Fruit fly (Drosophila melanogaster) whole organism, embryonic: Measurements from ENCODE around the gene CG10803.

ENCODE experiments used
- ATbp ChIP-seq: fragments of 200-800 bp; sonication (Bioruptor generic); optimal IDR thresholded peaks from 2 replicates; lab custom pipeline; 2017; ENCODE audit warnings: missing biosample characterization, mild to moderate bottlenecking, missing genetic modification characterization, missing genetic modification reagents
- CG12659 ChIP-seq: fragments of 200-800 bp; sonication (Bioruptor generic); optimal IDR thresholded peaks from 3 replicates; lab custom pipeline; 2017; ENCODE audit warnings: mild to moderate bottlenecking, missing biosample characterization, missing genetic modification reagents, missing genetic modification characterization
- CG13287 ChIP-seq: fragments of 200-800 bp; sonication (Bioruptor generic); IDR thresholded peaks from 2 replicates; pipeline ENCODE4 v1.3.6; 2022; ENCODE audit warnings: missing biosample characterization, missing genetic modification characterization; ENCODE audit not compliant: partially characterized antibody
- CG14014 ChIP-seq: fragments of 200-800 bp; sonication (Bioruptor generic); IDR thresholded peaks from 2 replicates; pipeline ENCODE4 v1.3.6; 2022; ENCODE audit warnings: missing biosample characterization, missing genetic modification characterization
- CG16813 ChIP-seq: fragments of 200-800 bp; sonication (Bioruptor generic); IDR thresholded peaks from 3 replicates; pipeline ENCODE4 v1.3.6; 2022; ENCODE audit warnings: missing biosample characterization, missing genetic modification characterization; ENCODE audit not compliant: partially characterized antibody
- CG17186 ChIP-seq: fragments of 200-800 bp; sonication (Bioruptor generic); optimal IDR thresholded peaks from 3 replicates; lab custom pipeline; 2017; ENCODE audit warnings: missing biosample characterization, missing genetic modification reagents, missing genetic modification characterization
- CG1792 ChIP-seq: fragments of 200-800 bp; sonication (Bioruptor generic); optimal IDR thresholded peaks from 2 replicates; lab custom pipeline; 2016; ENCODE audit warnings: missing biosample characterization, missing genetic modification characterization
- CG2120 ChIP-seq: fragments of 200-800 bp; sonication (Bioruptor generic); optimal IDR thresholded peaks from 3 replicates; lab custom pipeline; 2016; ENCODE audit warnings: missing biosample characterization, missing genetic modification characterization
- CG2678 ChIP-seq: fragments of 200-800 bp; sonication (Bioruptor generic); optimal IDR thresholded peaks from 3 replicates; lab custom pipeline; 2019; ENCODE audit warnings: missing biosample characterization, mild to moderate bottlenecking, missing genetic modification characterization, moderate library complexity
- CG30431 ChIP-seq: fragments of 200-800 bp; sonication (Bioruptor generic); optimal IDR thresholded peaks from 2 replicates; lab custom pipeline; 2017; ENCODE audit warnings: missing biosample characterization, missing genetic modification characterization
- CG42726 ChIP-seq: fragments of 200-800 bp; sonication (Bioruptor generic); IDR thresholded peaks from 2 replicates; pipeline ENCODE4 v1.3.6; 2022; ENCODE audit warnings: missing biosample characterization, missing genetic modification characterization; ENCODE audit not compliant: partially characterized antibody
- CG4424 ChIP-seq: fragments of 200-800 bp; sonication (Bioruptor generic); optimal IDR thresholded peaks from 3 replicates; lab custom pipeline; 2016; ENCODE audit warnings: missing biosample characterization, missing genetic modification characterization
- CG5180 ChIP-seq: fragments of 200-800 bp; sonication (Bioruptor generic); optimal IDR thresholded peaks from 3 replicates; lab custom pipeline; 2017; ENCODE audit warnings: missing biosample characterization, missing genetic modification characterization, mild to moderate bottlenecking, moderate library complexity, missing genetic modification reagents
- CG6689 ChIP-seq: fragments of 200-800 bp; sonication (Bioruptor generic); IDR thresholded peaks from 2 replicates; pipeline ENCODE4 v1.3.6; 2022; ENCODE audit warnings: missing biosample characterization, missing genetic modification characterization
- CG6765 ChIP-seq: fragments of 200-800 bp; sonication (Bioruptor generic); optimal IDR thresholded peaks from 3 replicates; lab custom pipeline; 2017; ENCODE audit warnings: missing biosample characterization, mild to moderate bottlenecking, missing genetic modification characterization
- CG7786 ChIP-seq: fragments of 200-800 bp; sonication (Bioruptor generic); optimal IDR thresholded peaks from 2 replicates; lab custom pipeline; 2016; ENCODE audit warnings: missing biosample characterization, missing genetic modification characterization
- CG8478 ChIP-seq: fragments of >200 bp; optimal IDR thresholded peaks from 2 replicates; lab custom pipeline; 2018
- CG8765 ChIP-seq: fragments of 200-800 bp; sonication (Bioruptor generic); IDR thresholded peaks from 2 replicates; pipeline ENCODE4 v1.3.6; 2022; ENCODE audit warnings: missing biosample characterization, missing genetic modification characterization
- CG9932 ChIP-seq: fragments of 200-800 bp; sonication (Bioruptor generic); IDR thresholded peaks from 2 replicates; pipeline ENCODE4 v1.3.6; 2022; ENCODE audit warnings: missing biosample characterization, missing genetic modification characterization
- D ChIP-seq, 2 experiments: fragments of 200-800 bp in 1 of 2; fragments of >200 bp in 1 of 2; sonication (Bioruptor generic) in 1 of 2; optimal IDR thresholded peaks; 2 replicates in 1 of 2; 3 replicates in 1 of 2; lab custom pipeline; 2017; ENCODE audit warnings: mild to moderate bottlenecking in 1 of 2, missing biosample characterization in 1 of 2, missing genetic modification characterization in 1 of 2, missing genetic modification reagents in 1 of 2
- Dbx ChIP-seq: fragments of 200-800 bp; sonication (Bioruptor generic); IDR thresholded peaks from 3 replicates; pipeline ENCODE4 v1.3.6; 2022; ENCODE audit warnings: missing biosample characterization, missing genetic modification characterization
- Deaf1 ChIP-seq: fragments of 200-800 bp; optimal IDR thresholded peaks from 3 replicates; lab custom pipeline; 2019; ENCODE audit warnings: missing biosample characterization, mild to moderate bottlenecking, missing genetic modification characterization, moderate library complexity
- Drgx ChIP-seq: fragments of 200-800 bp; sonication (Bioruptor generic); IDR thresholded peaks from 2 replicates; pipeline ENCODE4 v1.3.6; 2022; ENCODE audit warnings: missing biosample characterization, missing genetic modification characterization
- ERR ChIP-seq: fragments of 200-800 bp; sonication (Bioruptor generic); optimal IDR thresholded peaks from 2 replicates; lab custom pipeline; 2016; ENCODE audit warnings: missing biosample characterization, missing genetic modification characterization
- HLH3B ChIP-seq: fragments of 200-800 bp; sonication (Bioruptor generic); IDR thresholded peaks from 2 replicates; pipeline ENCODE4 v1.3.6; 2022; ENCODE audit warnings: missing biosample characterization, missing genetic modification characterization
- Hmr ChIP-seq: fragments of 200-800 bp; sonication (Bioruptor generic); optimal IDR thresholded peaks from 3 replicates; lab custom pipeline; 2017; ENCODE audit warnings: mild to moderate bottlenecking, missing biosample characterization, missing genetic modification reagents, missing genetic modification characterization
- Hmx ChIP-seq: fragments of 200-800 bp; sonication (Bioruptor generic); optimal IDR thresholded peaks from 2 replicates; lab custom pipeline; 2016; ENCODE audit warnings: missing biosample characterization, missing genetic modification characterization
- MESR4 ChIP-seq: fragments of 200-800 bp; sonication (Bioruptor generic); optimal IDR thresholded peaks from 2 replicates; lab custom pipeline; 2018; ENCODE audit warnings: missing biosample characterization, mild to moderate bottlenecking, missing genetic modification characterization, moderate library complexity
- Sox102F ChIP-seq: fragments of 200-800 bp; sonication (Bioruptor generic); optimal IDR thresholded peaks from 2 replicates; lab custom pipeline; 2018; ENCODE audit warnings: missing biosample characterization, mild to moderate bottlenecking, missing genetic modification characterization, moderate library complexity
- Trl ChIP-seq, 3 experiments: fragments of >200 bp in 2 of 3; fragments of 200-800 bp in 1 of 3; sonication (Bioruptor generic) in 1 of 3; optimal IDR thresholded peaks; 2 replicates in 1 of 3; 3 replicates in 2 of 3; lab custom pipeline; 2016 to 2017; ENCODE audit warnings: missing biosample characterization in 1 of 3, missing genetic modification characterization in 1 of 3
- Vsx1 ChIP-seq: fragments of 200-800 bp; sonication (Bioruptor generic); optimal IDR thresholded peaks from 2 replicates; lab custom pipeline; 2017; ENCODE audit warnings: missing biosample characterization, mild to moderate bottlenecking, missing genetic modification characterization, missing genetic modification reagents
- ase ChIP-seq: fragments of 200-800 bp; sonication (Bioruptor generic); IDR thresholded peaks from 3 replicates; pipeline ENCODE4 v1.3.6; 2022; ENCODE audit warnings: missing biosample characterization, missing genetic modification characterization
- chn ChIP-seq: fragments of 200-800 bp; sonication (Bioruptor generic); optimal IDR thresholded peaks from 2 replicates; lab custom pipeline; 2016; ENCODE audit warnings: missing biosample characterization, missing genetic modification characterization
- crol ChIP-seq: fragments of 200-800 bp; sonication (Bioruptor generic); IDR thresholded peaks from 2 replicates; pipeline ENCODE4 v1.3.6; 2022; ENCODE audit warnings: missing biosample characterization, missing genetic modification characterization
- esg ChIP-seq: fragments of 200-800 bp; sonication (Bioruptor generic); conservative IDR thresholded peaks from 2 replicates; pipeline ENCODE4 v1.3.6; 2022; ENCODE audit warnings: missing biosample characterization, missing genetic modification characterization
- gro ChIP-seq: fragments of 200-800 bp; sonication (Bioruptor generic); optimal IDR thresholded peaks from 2 replicates; lab custom pipeline; 2016; ENCODE audit warnings: missing biosample characterization, missing genetic modification characterization
- lola ChIP-seq, 3 experiments: fragments of >200 bp in 2 of 3; fragments of 200-800 bp in 1 of 3; sonication (Bioruptor generic) in 1 of 3; optimal IDR thresholded peaks; 2 replicates each; lab custom pipeline; 2017 to 2019; ENCODE audit warnings: missing biosample characterization in 3 of 3, missing genetic modification characterization in 3 of 3, mild to moderate bottlenecking in 1 of 3, moderate library complexity in 1 of 3
- peb ChIP-seq: fragments of 200-800 bp; sonication (Bioruptor generic); IDR thresholded peaks from 2 replicates; pipeline ENCODE4 v1.3.6; 2022; ENCODE audit warnings: missing biosample characterization, missing genetic modification characterization
- pum ChIP-seq: fragments of 200-800 bp; sonication (Bioruptor generic); optimal IDR thresholded peaks from 2 replicates; lab custom pipeline; 2016; ENCODE audit warnings: missing biosample characterization, missing genetic modification characterization
- rib ChIP-seq: fragments of 200-800 bp; sonication (Bioruptor generic); IDR thresholded peaks from 2 replicates; pipeline ENCODE4 v1.3.6; 2022; ENCODE audit warnings: missing biosample characterization, missing genetic modification characterization
- row ChIP-seq: fragments of 200-800 bp; sonication (Bioruptor generic); IDR thresholded peaks from 3 replicates; pipeline ENCODE4 v1.3.6; 2022; ENCODE audit warnings: missing biosample characterization, missing genetic modification characterization
- schlank ChIP-seq: fragments of 200-800 bp; sonication (Bioruptor generic); optimal IDR thresholded peaks from 2 replicates; lab custom pipeline; 2018; ENCODE audit warnings: missing biosample characterization, mild to moderate bottlenecking, missing genetic modification characterization
- sens ChIP-seq: fragments of 200-800 bp; sonication (Bioruptor generic); peaks from one replicate; lab custom pipeline; 2016; ENCODE audit warnings: missing biosample characterization, missing genetic modification characterization
- shn ChIP-seq: fragments of 200-800 bp; sonication (Bioruptor generic); optimal IDR thresholded peaks from 3 replicates; lab custom pipeline; 2016; ENCODE audit warnings: missing biosample characterization, missing genetic modification characterization
- sima ChIP-seq: fragments of 200-800 bp; sonication (Bioruptor generic); optimal IDR thresholded peaks from 2 replicates; lab custom pipeline; 2016; ENCODE audit warnings: missing biosample characterization, missing genetic modification characterization
- slp2 ChIP-seq: fragments of 200-800 bp; sonication (Bioruptor generic); optimal IDR thresholded peaks from 2 replicates; lab custom pipeline; 2016; ENCODE audit warnings: missing biosample characterization, missing genetic modification characterization
- tx ChIP-seq: fragments of 200-800 bp; sonication (Bioruptor generic); optimal IDR thresholded peaks from 2 replicates; lab custom pipeline; 2016; ENCODE audit warnings: missing biosample characterization, missing genetic modification characterization
- zf30C ChIP-seq: fragments of 200-800 bp; sonication (Bioruptor generic); optimal IDR thresholded peaks from 3 replicates; lab custom pipeline; 2018; ENCODE audit warnings: missing biosample characterization, mild to moderate bottlenecking, missing genetic modification characterization
- zfh2 ChIP-seq: fragments of 200-800 bp; sonication (Bioruptor generic); optimal IDR thresholded peaks from 2 replicates; lab custom pipeline; 2016; ENCODE audit warnings: missing biosample characterization, missing genetic modification characterization

Gene CG10803

DNA sequence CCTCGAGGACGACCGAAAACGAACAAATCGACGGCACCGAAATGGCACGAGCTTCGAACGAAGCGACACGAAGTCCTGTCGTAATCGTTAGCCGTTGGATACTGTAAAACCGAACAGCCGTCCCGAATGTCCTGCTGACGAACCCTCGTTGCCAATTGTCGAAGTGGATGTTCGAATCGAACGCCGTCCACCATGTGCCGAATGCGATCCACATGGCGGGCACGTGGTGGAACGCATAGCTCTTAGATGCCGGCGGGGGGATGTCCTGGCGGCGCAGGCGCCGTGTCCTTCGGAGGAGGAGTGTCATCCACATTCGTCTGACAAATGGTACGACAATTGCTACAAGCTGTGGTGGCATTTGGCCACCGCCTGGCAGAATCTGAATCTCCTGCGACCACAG, 45.2 kb downstream of the CG10803 start (continued):
- TF ChIP-seq Deaf1 (peak; percentile 98), crol (GFP tag; lab: Robert Waterston, UW) (peak; percentile 67), sens (GFP tag; lab: Kevin White, UChicago) (peak; percentile 15), CG5180 (GFP tag; lab: Kevin White, UChicago) (peak; percentile 89)

DNA sequence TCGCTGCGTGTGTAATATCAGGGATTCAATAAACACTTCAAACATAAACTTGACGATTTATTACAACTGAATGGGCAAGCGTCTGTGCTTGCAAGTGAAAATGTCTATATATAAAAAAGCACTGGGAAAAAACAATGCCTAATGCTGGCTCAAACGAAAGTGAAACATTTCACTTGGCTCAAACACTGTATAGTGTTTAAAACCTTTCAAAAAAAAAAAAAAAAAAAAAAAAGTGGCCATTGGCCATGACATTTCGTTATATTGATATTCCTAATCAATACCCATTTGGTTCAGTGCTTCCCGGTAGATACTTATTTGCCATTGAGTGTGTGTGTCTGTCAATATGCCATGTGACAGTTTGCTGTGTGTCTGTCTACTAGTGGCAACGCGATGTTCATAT, 53.3 kb downstream of the CG10803 start:
- 0 out of 2 replicates have a peak, but pooled peaks have one; percentile 33 for TF ChIP-seq esg
- no peak for TF ChIP-seq CG17186 (GFP tag; lab: Kevin White, UChicago)
- no peak for TF ChIP-seq Trl (optimal IDR thresholded peaks at IDR 0.05; lab: Kevin White, UChicago)
- no peak for TF ChIP-seq Trl (GFP tag; optimal IDR thresholded peaks at IDR 0.05; lab: Kevin White, UChicago)
- peak; percentile 17 for TF ChIP-seq CG1792 (GFP tag; lab: Kevin White, UChicago)
- no peak for TF ChIP-seq Vsx1 (GFP tag; lab: Kevin White, UChicago)
- TF ChIP-seq slp2 (GFP tag; lab: Kevin White, UChicago) = peak; percentile 55
- TF ChIP-seq ERR (GFP tag; lab: Kevin White, UChicago) = no peak
- no peak for TF ChIP-seq rib (GFP tag; lab: Robert Waterston, UW)
- TF ChIP-seq CG6765 = no peak
- TF ChIP-seq ase = 0 out of 3 replicates have a peak, but pooled peaks have one; percentile 26
- no peak for TF ChIP-seq CG2678
- TF ChIP-seq MESR4 = no peak
- peak; percentile 33 for TF ChIP-seq shn (GFP tag; lab: Kevin White, UChicago)
- no peak for TF ChIP-seq zf30C
- no peak for TF ChIP-seq peb (GFP tag; lab: Robert Waterston, UW)
- TF ChIP-seq CG2120 (GFP tag; lab: Kevin White, UChicago) = peak; percentile 62
- TF ChIP-seq schlank (tag; lab: Kevin White, UChicago) = no peak
- no peak for TF ChIP-seq CG8478 (lab: Kevin White, UChicago)
- peak; percentile 23 for TF ChIP-seq tx (GFP tag; lab: Kevin White, UChicago)
- peak; percentile 29 for TF ChIP-seq CG7786 (GFP tag; lab: Kevin White, UChicago)
- TF ChIP-seq CG30431 (GFP tag; lab: Kevin White, UChicago) = no peak
- no peak for TF ChIP-seq ATbp (GFP tag; lab: Kevin White, UChicago)
- TF ChIP-seq gro (GFP tag; lab: Kevin White, UChicago) = peak; percentile 58
- TF ChIP-seq CG13287 (GFP tag; lab: Robert Waterston, UW) = no peak
- no peak for TF ChIP-seq CG16813
- TF ChIP-seq chn (GFP tag; lab: Kevin White, UChicago) = peak; percentile 50
- TF ChIP-seq CG14014 = no peak
- peak; percentile 50 for TF ChIP-seq Sox102F
- TF ChIP-seq Drgx (GFP tag; lab: Robert Waterston, UW) = no peak
- TF ChIP-seq zfh2 = peak; percentile 8
- TF ChIP-seq CG4424 (GFP tag; lab: Kevin White, UChicago) = no peak
- no peak for TF ChIP-seq Hmx (GFP tag; lab: Kevin White, UChicago)
- TF ChIP-seq lola (GFP tag; optimal IDR thresholded peaks at IDR 0.05; lab: Kevin White, UChicago) = no peak
- peak; percentile 19 for TF ChIP-seq pum (GFP tag; lab: Kevin White, UChicago)
- peak; percentile 65 for TF ChIP-seq row (GFP tag; lab: Robert Waterston, UW)
- no peak for TF ChIP-seq CG8765
- 0 out of 2 replicates have a peak, but pooled peaks have one; percentile 22 for TF ChIP-seq CG6689
- peak; percentile 16 for TF ChIP-seq CG12659 (GFP tag; lab: Kevin White, UChicago)
- TF ChIP-seq CG42726 (GFP tag; lab: Robert Waterston, UW) = no peak
- no peak for TF ChIP-seq sima (GFP tag; lab: Kevin White, UChicago)
- no peak for TF ChIP-seq Hmr
- TF ChIP-seq Dbx (GFP tag; lab: Robert Waterston, UW) = no peak
- peak; percentile 24; the same call in 1 of the 2 replicates for TF ChIP-seq HLH3B (GFP tag; lab: Robert Waterston, UW)
- TF ChIP-seq D (optimal IDR thresholded peaks at IDR 0.05; lab: Kevin White, UChicago) = no peak
- TF ChIP-seq D (GFP tag; optimal IDR thresholded peaks at IDR 0.05; lab: Kevin White, UChicago) = no peak
- TF ChIP-seq CG9932 (GFP tag; lab: Robert Waterston, UW) = peak; percentile 36
